Fruit fly (Drosophila melanogaster): ENCODE data around the gene Bub3.

- TF ChIP-seq usp (GFP tag; optimal IDR thresholded peaks at IDR 0.05), result no peak
- TF ChIP-seq HHEX (GFP tag; optimal IDR thresholded peaks at IDR 0.05), result no peak
- TF ChIP-seq tgo (GFP tag; IDR thresholded peaks at IDR 0.05), result no peak
- peak; percentile 14 for TF ChIP-seq CG3995 (GFP tag; optimal IDR thresholded peaks at IDR 0.05)
- peak; percentile 56 for TF ChIP-seq MESR4 (GFP tag; optimal IDR thresholded peaks at IDR 0.05)
- no peak for TF ChIP-seq CG12104 (GFP tag; optimal IDR thresholded peaks at IDR 0.05)
- no peak for TF ChIP-seq CG15073 (GFP tag; optimal IDR thresholded peaks at IDR 0.05)
- no peak for TF ChIP-seq kni (GFP tag; optimal IDR thresholded peaks at IDR 0.05)
- peak; percentile 64 for TF ChIP-seq CG13287 (GFP tag; IDR thresholded peaks at IDR 0.05; ENCODE audit: partially characterized antibody)
- TF ChIP-seq ewg (GFP tag; optimal IDR thresholded peaks at IDR 0.05), result peak; percentile 21
Observed at dm6 chr3R:29723048-29723656, 47.9 kb upstream of the Bub3 start, which contains the start of gene Pcd.
